Fruit fly (Drosophila melanogaster) S2 (cell line): ENCODE data around the gene CG13690.

Experiments used
- CG8478 ChIP-seq: fragments of >200 bp; optimal IDR thresholded peaks from 2 replicates; lab custom pipeline; 2018
- CTCF ChIP-seq, 2 experiments: fragments of >200 bp; optimal IDR thresholded peaks; 2 replicates each; lab custom pipeline; 2018

DNA sequence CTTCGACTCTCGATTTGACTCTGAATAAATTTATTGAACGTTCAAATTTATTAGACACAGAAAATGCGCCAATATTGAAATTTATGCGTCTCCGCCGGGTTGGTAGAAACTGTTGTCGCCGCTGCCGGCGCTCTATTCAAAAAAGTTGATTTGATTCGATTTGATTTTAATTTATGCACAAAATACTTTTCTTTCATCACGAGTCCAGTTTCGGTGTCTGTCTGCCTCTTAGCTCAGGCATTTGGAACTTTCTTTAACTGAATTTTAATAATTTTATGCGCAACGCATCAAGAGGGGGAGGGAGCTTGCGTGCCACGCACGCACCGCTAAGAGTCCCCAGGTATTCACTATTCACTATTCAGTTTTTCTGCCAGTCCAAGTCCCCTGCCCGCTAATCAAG is 18.0 kb upstream of the CG13690 start:
- TF ChIP-seq CG8478 (lab: Kevin White, UChicago) (no peak), CTCF (optimal IDR thresholded peaks at IDR 0.05; lab: Kevin White, UChicago) (no peak)
